Fruit fly (Drosophila melanogaster) whole organism, embryonic: Measurements from ENCODE around the gene RpS17.

ENCODE experiments used
- Atf-2 ChIP-seq: fragments of 200-800 bp; sonication (Bioruptor generic); optimal IDR thresholded peaks from 2 replicates; lab custom pipeline; 2016; ENCODE audit warnings: missing biosample characterization, missing genetic modification characterization
- B-H2 ChIP-seq: fragments of 200-800 bp; sonication (Bioruptor generic); optimal IDR thresholded peaks from 2 replicates; lab custom pipeline; 2018; ENCODE audit warnings: missing biosample characterization, mild to moderate bottlenecking, missing genetic modification characterization
- Bdp1 ChIP-seq: fragments of 200-800 bp; sonication (Bioruptor generic); optimal IDR thresholded peaks from 3 replicates; lab custom pipeline; 2016; ENCODE audit warnings: missing biosample characterization, missing genetic modification characterization
- CG10959 ChIP-seq: fragments of 200-800 bp; sonication (Bioruptor generic); IDR thresholded peaks from 2 replicates; pipeline ENCODE4 v1.3.6; 2022; ENCODE audit warnings: missing biosample characterization, missing genetic modification characterization
- CG10979 ChIP-seq: fragments of 200-800 bp; sonication (Bioruptor generic); optimal IDR thresholded peaks from 2 replicates; lab custom pipeline; 2018; ENCODE audit warnings: missing biosample characterization, mild to moderate bottlenecking, missing genetic modification characterization, moderate library complexity
- CG12769 ChIP-seq: fragments of 200-800 bp; sonication (Bioruptor generic); optimal IDR thresholded peaks from 2 replicates; lab custom pipeline; 2019; ENCODE audit warnings: missing biosample characterization, mild to moderate bottlenecking, missing genetic modification characterization, moderate library complexity
- CG15073 ChIP-seq: fragments of 200-800 bp; sonication (Bioruptor generic); optimal IDR thresholded peaks from 2 replicates; lab custom pipeline; 2016; ENCODE audit warnings: missing biosample characterization, missing genetic modification characterization
- CG15514 ChIP-seq: fragments of 200-800 bp; sonication (Bioruptor generic); optimal IDR thresholded peaks from 3 replicates; lab custom pipeline; 2017; ENCODE audit warnings: missing biosample characterization, missing genetic modification characterization, mild to moderate bottlenecking, moderate library complexity, missing genetic modification reagents
- CG16813 ChIP-seq: fragments of 200-800 bp; sonication (Bioruptor generic); IDR thresholded peaks from 3 replicates; pipeline ENCODE4 v1.3.6; 2022; ENCODE audit warnings: missing biosample characterization, missing genetic modification characterization; ENCODE audit not compliant: partially characterized antibody
- CG2116 ChIP-seq: fragments of 200-800 bp; sonication (Bioruptor generic); optimal IDR thresholded peaks from 3 replicates; lab custom pipeline; 2018; ENCODE audit warnings: missing biosample characterization, mild to moderate bottlenecking, missing genetic modification characterization
- CG2120 ChIP-seq: fragments of 200-800 bp; sonication (Bioruptor generic); optimal IDR thresholded peaks from 3 replicates; lab custom pipeline; 2016; ENCODE audit warnings: missing biosample characterization, missing genetic modification characterization
- CG3995 ChIP-seq: fragments of 200-800 bp; sonication (Bioruptor generic); optimal IDR thresholded peaks from 3 replicates; lab custom pipeline; 2016; ENCODE audit warnings: missing biosample characterization, missing genetic modification characterization
- CG42726 ChIP-seq: fragments of 200-800 bp; sonication (Bioruptor generic); IDR thresholded peaks from 2 replicates; pipeline ENCODE4 v1.3.6; 2022; ENCODE audit warnings: missing biosample characterization, missing genetic modification characterization; ENCODE audit not compliant: partially characterized antibody
- CG5245 ChIP-seq: fragments of 200-800 bp; sonication (Bioruptor generic); optimal IDR thresholded peaks from 3 replicates; lab custom pipeline; 2016; ENCODE audit warnings: missing biosample characterization, missing genetic modification characterization
- CG7963 ChIP-seq: fragments of 200-800 bp; sonication (Bioruptor generic); IDR thresholded peaks from 3 replicates; pipeline ENCODE4 v1.3.6; 2022; ENCODE audit warnings: missing biosample characterization, missing genetic modification characterization; ENCODE audit not compliant: partially characterized antibody
- CG9437 ChIP-seq: fragments of 200-800 bp; sonication (Bioruptor generic); optimal IDR thresholded peaks from 2 replicates; lab custom pipeline; 2018; ENCODE audit warnings: missing biosample characterization, mild to moderate bottlenecking, missing genetic modification characterization
- CG9797 ChIP-seq: fragments of 200-800 bp; sonication (Bioruptor generic); optimal IDR thresholded peaks from 3 replicates; lab custom pipeline; 2018; ENCODE audit warnings: missing biosample characterization, mild to moderate bottlenecking, missing genetic modification characterization
- CoRest ChIP-seq: fragments of 200-800 bp; sonication (Bioruptor generic); optimal IDR thresholded peaks from 3 replicates; lab custom pipeline; 2018; ENCODE audit warnings: missing biosample characterization, mild to moderate bottlenecking, missing genetic modification characterization, moderate library complexity
- D19A ChIP-seq: fragments of 200-800 bp; optimal IDR thresholded peaks from 3 replicates; lab custom pipeline; 2019; ENCODE audit warnings: missing biosample characterization, mild to moderate bottlenecking, missing genetic modification characterization, moderate library complexity
- Dref ChIP-seq: fragments of 200-800 bp; sonication (Bioruptor generic); IDR thresholded peaks from 2 replicates; pipeline ENCODE4 v1.3.6; 2022; ENCODE audit warnings: missing biosample characterization, missing genetic modification characterization
- Hr51 ChIP-seq, 2 experiments: fragments of 200-800 bp; sonication (Bioruptor generic); optimal IDR thresholded peaks; 2 replicates in 1 of 2; 3 replicates in 1 of 2; lab custom pipeline; 2016 to 2018; ENCODE audit warnings: missing biosample characterization in 2 of 2, missing genetic modification characterization in 2 of 2, mild to moderate bottlenecking in 1 of 2, moderate library complexity in 1 of 2
- Kr ChIP-seq: fragments of 200-800 bp; sonication (Bioruptor generic); optimal IDR thresholded peaks from 2 replicates; lab custom pipeline; 2017; ENCODE audit warnings: missing biosample characterization, mild to moderate bottlenecking, missing genetic modification characterization
- Mrtf ChIP-seq: fragments of 200-800 bp; sonication (Bioruptor generic); IDR thresholded peaks from 3 replicates; pipeline ENCODE4 v1.3.6; 2022; ENCODE audit warnings: missing biosample characterization, missing genetic modification characterization
- Myb ChIP-seq: fragments of 200-800 bp; sonication (Bioruptor generic); optimal IDR thresholded peaks from 2 replicates; lab custom pipeline; 2016; ENCODE audit warnings: missing biosample characterization, missing genetic modification characterization
- Opbp ChIP-seq: fragments of 200-800 bp; sonication (Bioruptor generic); IDR thresholded peaks from 3 replicates; pipeline ENCODE4 v1.3.6; 2022; ENCODE audit warnings: missing biosample characterization, missing genetic modification characterization; ENCODE audit not compliant: partially characterized antibody
- YL-1 ChIP-seq: fragments of 200-800 bp; sonication (Bioruptor generic); optimal IDR thresholded peaks from 3 replicates; lab custom pipeline; 2017; ENCODE audit warnings: missing biosample characterization, mild to moderate bottlenecking, missing genetic modification characterization
- bab2 ChIP-seq: fragments of 200-800 bp; sonication (Bioruptor generic); optimal IDR thresholded peaks from 2 replicates; lab custom pipeline; 2016; ENCODE audit warnings: missing biosample characterization, missing genetic modification characterization
- bbx ChIP-seq: fragments of 200-800 bp; sonication (Bioruptor generic); IDR thresholded peaks from 2 replicates; pipeline ENCODE4 v1.3.6; 2022; ENCODE audit warnings: missing biosample characterization, missing genetic modification characterization; ENCODE audit not compliant: partially characterized antibody
- cas ChIP-seq: fragments of 200-800 bp; sonication (Bioruptor generic); IDR thresholded peaks from 2 replicates; pipeline ENCODE4 v1.3.6; 2022; ENCODE audit warnings: missing biosample characterization, missing genetic modification characterization
- chinmo ChIP-seq: fragments of 200-800 bp; sonication (Bioruptor generic); IDR thresholded peaks from 4 replicates; pipeline ENCODE4 v1.3.6; 2022; ENCODE audit warnings: missing biosample characterization, missing genetic modification characterization; ENCODE audit not compliant: partially characterized antibody
- chn ChIP-seq: fragments of 200-800 bp; sonication (Bioruptor generic); optimal IDR thresholded peaks from 2 replicates; lab custom pipeline; 2016; ENCODE audit warnings: missing biosample characterization, missing genetic modification characterization
- croc ChIP-seq: fragments of 200-800 bp; sonication (Bioruptor generic); conservative IDR thresholded peaks from 3 replicates; pipeline ENCODE4 v1.3.6; 2022; ENCODE audit warnings: missing biosample characterization, missing genetic modification characterization
- dm ChIP-seq: fragments of 200-800 bp; sonication (Bioruptor generic); optimal IDR thresholded peaks from 3 replicates; lab custom pipeline; 2016; ENCODE audit warnings: missing biosample characterization, missing genetic modification characterization
- en ChIP-seq: fragments of 200-800 bp; sonication (Bioruptor generic); optimal IDR thresholded peaks from 2 replicates; lab custom pipeline; 2016; ENCODE audit warnings: missing biosample characterization, missing genetic modification characterization
- ham ChIP-seq: fragments of 200-800 bp; sonication (Bioruptor generic); IDR thresholded peaks from 2 replicates; pipeline ENCODE4 v1.3.6; 2022; ENCODE audit warnings: missing biosample characterization, missing genetic modification characterization
- lola ChIP-seq, 3 experiments: fragments of >200 bp in 2 of 3; fragments of 200-800 bp in 1 of 3; sonication (Bioruptor generic) in 1 of 3; optimal IDR thresholded peaks; 2 replicates each; lab custom pipeline; 2017 to 2019; ENCODE audit warnings: missing biosample characterization in 3 of 3, missing genetic modification characterization in 3 of 3, mild to moderate bottlenecking in 1 of 3, moderate library complexity in 1 of 3
- onecut ChIP-seq: fragments of 200-800 bp; sonication (Bioruptor generic); IDR thresholded peaks from 2 replicates; pipeline ENCODE4 v1.3.6; 2022; ENCODE audit warnings: missing biosample characterization, missing genetic modification characterization
- pb ChIP-seq: fragments of 200-800 bp; sonication (Bioruptor generic); optimal IDR thresholded peaks from 3 replicates; lab custom pipeline; 2016; ENCODE audit warnings: missing biosample characterization, missing genetic modification characterization
- phol ChIP-seq: fragments of 200-800 bp; sonication (Bioruptor generic); optimal IDR thresholded peaks from 3 replicates; lab custom pipeline; 2018; ENCODE audit warnings: missing biosample characterization, mild to moderate bottlenecking, missing genetic modification characterization, moderate library complexity
- psq ChIP-seq: fragments of 200-800 bp; sonication (Bioruptor generic); optimal IDR thresholded peaks from 2 replicates; lab custom pipeline; 2017; ENCODE audit warnings: missing biosample characterization, missing genetic modification characterization
- pum ChIP-seq: fragments of 200-800 bp; sonication (Bioruptor generic); optimal IDR thresholded peaks from 2 replicates; lab custom pipeline; 2016; ENCODE audit warnings: missing biosample characterization, missing genetic modification characterization
- pzg ChIP-seq: fragments of 200-800 bp; sonication (Bioruptor generic); optimal IDR thresholded peaks from 3 replicates; lab custom pipeline; 2018; ENCODE audit warnings: missing biosample characterization, mild to moderate bottlenecking, missing genetic modification characterization, moderate library complexity
- row ChIP-seq: fragments of 200-800 bp; sonication (Bioruptor generic); IDR thresholded peaks from 3 replicates; pipeline ENCODE4 v1.3.6; 2022; ENCODE audit warnings: missing biosample characterization, missing genetic modification characterization
- sc ChIP-seq, 3 experiments: fragments of >200 bp in 2 of 3; fragments of 200-800 bp in 1 of 3; sonication (Bioruptor generic) in 1 of 3; optimal IDR thresholded peaks; 2 replicates in 2 of 3; 3 replicates in 1 of 3; lab custom pipeline; 2017; ENCODE audit warnings: mild to moderate bottlenecking in 1 of 3, missing biosample characterization in 1 of 3, missing genetic modification characterization in 1 of 3, missing genetic modification reagents in 1 of 3
- stc ChIP-seq: fragments of 200-800 bp; sonication (Bioruptor generic); IDR thresholded peaks from 2 replicates; pipeline ENCODE4 v1.3.6; 2022; ENCODE audit warnings: missing biosample characterization, missing genetic modification characterization
- tgo ChIP-seq: fragments of 200-800 bp; sonication (Bioruptor generic); IDR thresholded peaks from 3 replicates; pipeline ENCODE4 v1.3.6; 2022; ENCODE audit warnings: missing biosample characterization, missing genetic modification characterization
- tio ChIP-seq: fragments of 200-800 bp; sonication (Bioruptor generic); optimal IDR thresholded peaks from 2 replicates; lab custom pipeline; 2017; ENCODE audit warnings: missing biosample characterization, missing genetic modification characterization, inconsistent platforms
- tll ChIP-seq, 2 experiments: fragments of 200-800 bp in 1 of 2; fragments of >200 bp in 1 of 2; sonication (Bioruptor generic) in 1 of 2; optimal IDR thresholded peaks; 2 replicates each; lab custom pipeline; 2017 to 2019; ENCODE audit warnings: missing biosample characterization in 2 of 2, missing genetic modification characterization in 2 of 2, mild to moderate bottlenecking in 1 of 2, moderate library complexity in 1 of 2
- z ChIP-seq: fragments of 200-800 bp; sonication (Bioruptor generic); IDR thresholded peaks from 3 replicates; pipeline ENCODE4 v1.3.6; 2022; ENCODE audit warnings: missing biosample characterization, missing genetic modification characterization

Gene RpS17

dm6 chr3L:9455819-9456388 lies 26.3 kb upstream of the RpS17 start, which contains the start of the genes phol and CG3552:
phol (minus strand) TSS chr3L:9456281.
CG3552 (plus strand) TSS chr3L:9456318.
- TF ChIP-seq CG2116 (GFP tag; lab: Kevin White, UChicago) (peak; percentile 98), cas (no peak), pzg (GFP tag; lab: Kevin White, UChicago) (peak; percentile 57), Opbp (0 out of 3 replicates have a peak, but pooled peaks have one; percentile 38), CG2120 (peak; percentile 40), onecut (GFP tag; lab: Robert Waterston, UW) (no peak), Kr (no peak), pum (GFP tag; lab: Kevin White, UChicago) (no peak), Mrtf (GFP tag; lab: Robert Waterston, UW) (no peak), CG5245 (GFP tag; lab: Kevin White, UChicago) (peak; percentile 98), psq (GFP tag; lab: Kevin White, UChicago) (no peak), dm (peak; percentile 68), Hr51 (GFP tag; optimal IDR thresholded peaks at IDR 0.05; lab: Kevin White, UChicago) (no peak), Dref (GFP tag; lab: Robert Waterston, UW) (peak; percentile 64), CG12769 (peak; percentile 10), CG15073 (no peak), CG9797 (peak; percentile 44), tgo (no peak), sc (optimal IDR thresholded peaks at IDR 0.05; lab: Kevin White, UChicago) (no peak), sc (GFP tag; optimal IDR thresholded peaks at IDR 0.05; lab: Kevin White, UChicago) (no peak), bbx (GFP tag; lab: Robert Waterston, UW) (0 out of 2 replicates have a peak, but pooled peaks have one; percentile 27), bab2 (peak; percentile 20), CG3995 (GFP tag; lab: Kevin White, UChicago) (no peak), B-H2 (GFP tag; lab: Kevin White, UChicago) (peak; percentile 28), tll (GFP tag; optimal IDR thresholded peaks at IDR 0.05; lab: Kevin White, UChicago) (peak in 1 of 2 experiments; percentile 13), Myb (GFP tag; lab: Kevin White, UChicago) (peak; percentile 25), CG42726 (GFP tag; lab: Robert Waterston, UW) (no peak), CG9437 (GFP tag; lab: Kevin White, UChicago) (peak; percentile 29), row (peak; percentile 35; the same call in 1 of the 3 replicates), Bdp1 (GFP tag; lab: Kevin White, UChicago) (no peak), CG15514 (peak; percentile 54), lola (GFP tag; optimal IDR thresholded peaks at IDR 0.05; lab: Kevin White, UChicago) (no peak), D19A (tag; lab: Kevin White, UChicago) (no peak), croc (GFP tag; lab: Robert Waterston, UW) (no peak), pb (GFP tag; lab: Kevin White, UChicago) (no peak), Atf-2 (GFP tag; lab: Kevin White, UChicago) (peak; percentile 4), chn (GFP tag; lab: Kevin White, UChicago) (no peak), z (GFP tag; lab: Robert Waterston, UW) (no peak), CG10959 (GFP tag; lab: Robert Waterston, UW) (no peak), phol (tag; lab: Kevin White, UChicago) (peak; percentile 87), ham (GFP tag; lab: Robert Waterston, UW) (no peak), CG7963 (GFP tag; lab: Robert Waterston, UW) (no peak), chinmo (0 out of 4 replicates have a peak, but pooled peaks have one; percentile 36), YL-1 (peak; percentile 79), CG16813 (GFP tag; lab: Robert Waterston, UW) (peak; percentile 53; the same call in 2 of the 3 replicates), tio (GFP tag; lab: Kevin White, UChicago) (no peak), en (GFP tag; lab: Kevin White, UChicago) (no peak), CoRest (tag; lab: Kevin White, UChicago) (peak; percentile 24), stc (no peak), CG10979 (tag; lab: Kevin White, UChicago) (peak; percentile 7)
